Worm (Caenorhabditis elegans) whole organism, midembryonic: Measurements from ENCODE around the gene inx-8.

Experiments
- T22C8.4 ChIP-seq: fragments of 200-800 bp; sonication (Bioruptor generic); IDR thresholded peaks from 2 replicates; pipeline ENCODE4 v1.3.6; 2022; ENCODE audit warnings: missing genetic modification characterization, missing compliant biosample characterization
- cog-1 ChIP-seq: sonication (generic microtip); optimal IDR thresholded peaks from 2 replicates; lab custom pipeline; 2016; ENCODE audit warnings: missing genetic modification characterization, missing compliant biosample characterization
- flt-1 ChIP-seq: fragments of 200-800 bp; sonication (Bioruptor generic); IDR thresholded peaks from 2 replicates; pipeline ENCODE4 v1.3.6; 2022; ENCODE audit warnings: missing genetic modification characterization, missing compliant biosample characterization
- med-1 ChIP-seq: sonication (generic microtip); optimal IDR thresholded peaks from 2 replicates; lab custom pipeline; 2017; ENCODE audit warnings: missing genetic modification characterization, mild to moderate bottlenecking, missing compliant biosample characterization, antibody characterized with exemption, missing genetic modification reagents; ENCODE audit not compliant: insufficient read depth
- tab-1 ChIP-seq: fragments of 200-800 bp; sonication (Bioruptor generic); IDR thresholded peaks from 2 replicates; pipeline ENCODE4 v1.3.6; 2022; ENCODE audit warnings: missing genetic modification characterization, missing compliant biosample characterization

ce11 chrIV:11681905-11682304, 8.3 kb downstream of the inx-8 start, which contains the start of gene ZK792.4:
- no peak for TF ChIP-seq T22C8.4 (GFP tag; lab: Robert Waterston, UW)
- TF ChIP-seq med-1 = no peak
- no peak for TF ChIP-seq flt-1
- no peak for TF ChIP-seq tab-1 (GFP tag; lab: Robert Waterston, UW)
- no peak for TF ChIP-seq cog-1 (tag; lab: Kevin White, UChicago)
